Fruit fly (Drosophila melanogaster) whole organism, embryonic: Measurements from ENCODE around the gene CG11374.

Source experiments
- ATbp ChIP-seq: fragments of 200-800 bp; sonication (Bioruptor generic); optimal IDR thresholded peaks from 2 replicates; lab custom pipeline; 2017; ENCODE audit warnings: missing biosample characterization, mild to moderate bottlenecking, missing genetic modification characterization, missing genetic modification reagents
- Atf3 ChIP-seq: fragments of 200-800 bp; sonication (Bioruptor generic); optimal IDR thresholded peaks from 3 replicates; lab custom pipeline; 2016; ENCODE audit warnings: missing biosample characterization, missing genetic modification characterization
- BtbVII ChIP-seq: fragments of 200-800 bp; sonication (Bioruptor generic); optimal IDR thresholded peaks from 3 replicates; lab custom pipeline; 2017; ENCODE audit warnings: missing biosample characterization, mild to moderate bottlenecking, missing genetic modification characterization
- CG10147 ChIP-seq: fragments of 200-800 bp; sonication (Bioruptor generic); optimal IDR thresholded peaks from 2 replicates; lab custom pipeline; 2019; ENCODE audit warnings: missing biosample characterization, mild to moderate bottlenecking, missing genetic modification characterization, moderate library complexity
- CG10209 ChIP-seq: fragments of 200-800 bp; sonication (Bioruptor generic); optimal IDR thresholded peaks from 3 replicates; lab custom pipeline; 2017; ENCODE audit warnings: missing biosample characterization, mild to moderate bottlenecking, missing genetic modification characterization, missing genetic modification reagents
- CG11247 ChIP-seq: fragments of 200-800 bp; sonication (Bioruptor generic); IDR thresholded peaks from 2 replicates; pipeline ENCODE4 v1.3.6; 2022; ENCODE audit warnings: missing biosample characterization, missing genetic modification characterization
- CG11398 ChIP-seq: fragments of 200-800 bp; sonication (Bioruptor generic); optimal IDR thresholded peaks from 2 replicates; lab custom pipeline; 2016; ENCODE audit warnings: missing biosample characterization, missing genetic modification characterization
- CG12155 ChIP-seq: fragments of 200-800 bp; sonication (Bioruptor generic); optimal IDR thresholded peaks from 3 replicates; lab custom pipeline; 2016; ENCODE audit warnings: missing biosample characterization, missing genetic modification characterization
- CG15073 ChIP-seq: fragments of 200-800 bp; sonication (Bioruptor generic); optimal IDR thresholded peaks from 2 replicates; lab custom pipeline; 2016; ENCODE audit warnings: missing biosample characterization, missing genetic modification characterization
- CG1602 ChIP-seq: fragments of 200-800 bp; sonication (Bioruptor generic); optimal IDR thresholded peaks from 3 replicates; lab custom pipeline; 2016; ENCODE audit warnings: missing biosample characterization, missing genetic modification characterization
- CG16779 ChIP-seq: fragments of 200-800 bp; sonication (Bioruptor generic); IDR thresholded peaks from 2 replicates; pipeline ENCODE4 v1.3.6; 2022; ENCODE audit warnings: missing biosample characterization, missing genetic modification characterization
- CG17612 ChIP-seq: fragments of 200-800 bp; sonication (Bioruptor generic); IDR thresholded peaks from 2 replicates; pipeline ENCODE4 v1.3.6; 2022; ENCODE audit warnings: missing biosample characterization, missing genetic modification characterization
- CG18262 ChIP-seq: fragments of 200-800 bp; optimal IDR thresholded peaks from 3 replicates; lab custom pipeline; 2019; ENCODE audit warnings: missing biosample characterization, mild to moderate bottlenecking, missing genetic modification characterization, moderate library complexity
- CG2120 ChIP-seq: fragments of 200-800 bp; sonication (Bioruptor generic); optimal IDR thresholded peaks from 3 replicates; lab custom pipeline; 2016; ENCODE audit warnings: missing biosample characterization, missing genetic modification characterization
- CG31441 ChIP-seq: fragments of 200-800 bp; sonication (Bioruptor generic); IDR thresholded peaks from 2 replicates; pipeline ENCODE4 v1.3.6; 2022; ENCODE audit warnings: missing biosample characterization, missing genetic modification characterization
- Elba2 ChIP-seq: fragments of 200-800 bp; sonication (Bioruptor generic); optimal IDR thresholded peaks from 3 replicates; lab custom pipeline; 2016; ENCODE audit warnings: missing biosample characterization, missing genetic modification characterization
- Hr51 ChIP-seq, 2 experiments: fragments of 200-800 bp; sonication (Bioruptor generic); optimal IDR thresholded peaks; 2 replicates in 1 of 2; 3 replicates in 1 of 2; lab custom pipeline; 2016 to 2018; ENCODE audit warnings: missing biosample characterization in 2 of 2, missing genetic modification characterization in 2 of 2, mild to moderate bottlenecking in 1 of 2, moderate library complexity in 1 of 2
- Mad ChIP-seq: fragments of 200-800 bp; sonication (Bioruptor generic); optimal IDR thresholded peaks from 2 replicates; lab custom pipeline; 2016; ENCODE audit warnings: missing biosample characterization, missing genetic modification characterization
- Nf-YC ChIP-seq: fragments of 200-800 bp; optimal IDR thresholded peaks from 3 replicates; lab custom pipeline; 2019; ENCODE audit warnings: missing biosample characterization, mild to moderate bottlenecking, missing genetic modification characterization, moderate library complexity
- Pdp1 ChIP-seq, 2 experiments: fragments of 200-800 bp; sonication (Bioruptor generic); optimal IDR thresholded peaks; 3 replicates each; lab custom pipeline; 2016; ENCODE audit warnings: missing biosample characterization in 2 of 2, missing genetic modification characterization in 2 of 2, mild to moderate bottlenecking in 1 of 2, moderate library complexity in 1 of 2
- Six4 ChIP-seq: fragments of 200-800 bp; sonication (Bioruptor generic); optimal IDR thresholded peaks from 2 replicates; lab custom pipeline; 2016; ENCODE audit warnings: missing biosample characterization, missing genetic modification characterization
- Tbp ChIP-seq: fragments of >200 bp; optimal IDR thresholded peaks from 2 replicates; lab custom pipeline; 2018; ENCODE audit warnings: missing biosample characterization, missing genetic modification characterization
- Vsx1 ChIP-seq: fragments of 200-800 bp; sonication (Bioruptor generic); optimal IDR thresholded peaks from 2 replicates; lab custom pipeline; 2017; ENCODE audit warnings: missing biosample characterization, mild to moderate bottlenecking, missing genetic modification characterization, missing genetic modification reagents
- abd-A ChIP-seq: fragments of 200-800 bp; sonication (Bioruptor generic); optimal IDR thresholded peaks from 3 replicates; lab custom pipeline; 2019; ENCODE audit warnings: missing biosample characterization, mild to moderate bottlenecking, missing genetic modification characterization, moderate library complexity
- crc ChIP-seq: fragments of 200-800 bp; sonication (Bioruptor generic); optimal IDR thresholded peaks from 2 replicates; lab custom pipeline; 2016; ENCODE audit warnings: missing biosample characterization, missing genetic modification characterization
- danr ChIP-seq: fragments of 200-800 bp; sonication (Bioruptor generic); IDR thresholded peaks from 2 replicates; pipeline ENCODE4 v1.3.6; 2022; ENCODE audit warnings: missing biosample characterization, missing genetic modification characterization
- emc ChIP-seq: fragments of 200-800 bp; sonication (Bioruptor generic); optimal IDR thresholded peaks from 2 replicates; lab custom pipeline; 2016; ENCODE audit warnings: missing biosample characterization, missing genetic modification characterization
- ewg ChIP-seq: fragments of 200-800 bp; sonication (Bioruptor generic); optimal IDR thresholded peaks from 3 replicates; lab custom pipeline; 2017; ENCODE audit warnings: mild to moderate bottlenecking, missing biosample characterization, missing genetic modification reagents, missing genetic modification characterization
- fd3F ChIP-seq: fragments of 200-800 bp; sonication (Bioruptor generic); optimal IDR thresholded peaks from 2 replicates; lab custom pipeline; 2018; ENCODE audit warnings: missing biosample characterization, mild to moderate bottlenecking, missing genetic modification characterization, moderate library complexity
- gsb-n ChIP-seq: fragments of 200-800 bp; sonication (Bioruptor generic); optimal IDR thresholded peaks from 3 replicates; lab custom pipeline; 2018; ENCODE audit warnings: missing biosample characterization, mild to moderate bottlenecking, missing genetic modification characterization
- ham ChIP-seq: fragments of 200-800 bp; sonication (Bioruptor generic); IDR thresholded peaks from 2 replicates; pipeline ENCODE4 v1.3.6; 2022; ENCODE audit warnings: missing biosample characterization, missing genetic modification characterization
- her ChIP-seq: fragments of 200-800 bp; sonication (Bioruptor generic); optimal IDR thresholded peaks from 2 replicates; lab custom pipeline; 2016; ENCODE audit warnings: missing biosample characterization, missing genetic modification characterization
- hkb ChIP-seq, 2 experiments: fragments of 200-800 bp in 1 of 2; fragments of >200 bp in 1 of 2; sonication (Bioruptor generic) in 1 of 2; IDR thresholded peaks in 1 of 2; optimal IDR thresholded peaks in 1 of 2; 2 replicates each; pipeline versions ENCODE4 v1.3.6 to Lab custom; 2017 to 2022; ENCODE audit warnings: missing biosample characterization in 1 of 2, missing genetic modification characterization in 1 of 2
- jigr1 ChIP-seq: fragments of 200-800 bp; sonication (Bioruptor generic); IDR thresholded peaks from 3 replicates; pipeline ENCODE4 v1.3.6; 2022; ENCODE audit warnings: missing biosample characterization, missing genetic modification characterization
- kah ChIP-seq: fragments of 200-800 bp; sonication (Bioruptor generic); optimal IDR thresholded peaks from 2 replicates; lab custom pipeline; 2018; ENCODE audit warnings: missing biosample characterization, mild to moderate bottlenecking, missing genetic modification characterization
- knrl ChIP-seq: fragments of 200-800 bp; sonication (Bioruptor generic); IDR thresholded peaks from 3 replicates; pipeline ENCODE4 v1.3.6; 2022; ENCODE audit warnings: missing biosample characterization, missing genetic modification characterization; ENCODE audit not compliant: partially characterized antibody
- maf-S ChIP-seq: fragments of 200-800 bp; sonication (Bioruptor generic); optimal IDR thresholded peaks from 2 replicates; lab custom pipeline; 2016; ENCODE audit warnings: missing biosample characterization, missing genetic modification characterization
- mam ChIP-seq: fragments of 200-800 bp; sonication (Bioruptor generic); optimal IDR thresholded peaks from 3 replicates; lab custom pipeline; 2016; ENCODE audit warnings: missing biosample characterization, missing genetic modification characterization
- nom ChIP-seq: fragments of 200-800 bp; sonication (Bioruptor generic); optimal IDR thresholded peaks from 2 replicates; lab custom pipeline; 2017; ENCODE audit warnings: missing biosample characterization, missing genetic modification characterization, mild to moderate bottlenecking, moderate library complexity, missing genetic modification reagents
- oc ChIP-seq: fragments of 200-800 bp; sonication (Bioruptor generic); optimal IDR thresholded peaks from 2 replicates; lab custom pipeline; 2018; ENCODE audit warnings: missing biosample characterization, mild to moderate bottlenecking, missing genetic modification characterization, moderate library complexity
- p53 ChIP-seq: fragments of 200-800 bp; sonication (Bioruptor generic); optimal IDR thresholded peaks from 2 replicates; lab custom pipeline; 2016; ENCODE audit warnings: missing biosample characterization, missing genetic modification characterization
- phol ChIP-seq: fragments of 200-800 bp; sonication (Bioruptor generic); optimal IDR thresholded peaks from 3 replicates; lab custom pipeline; 2018; ENCODE audit warnings: missing biosample characterization, mild to moderate bottlenecking, missing genetic modification characterization, moderate library complexity
- ranshi ChIP-seq: fragments of 200-800 bp; sonication (Bioruptor generic); IDR thresholded peaks from 2 replicates; pipeline ENCODE4 v1.3.6; 2022; ENCODE audit warnings: missing biosample characterization, missing genetic modification characterization
- sd ChIP-seq: fragments of 200-800 bp; sonication (Bioruptor generic); optimal IDR thresholded peaks from 3 replicates; lab custom pipeline; 2018; ENCODE audit warnings: missing biosample characterization, mild to moderate bottlenecking, missing genetic modification characterization, moderate library complexity
- sr ChIP-seq: fragments of 200-800 bp; sonication (Bioruptor generic); IDR thresholded peaks from 3 replicates; pipeline ENCODE4 v1.3.6; 2022; ENCODE audit warnings: missing biosample characterization, missing genetic modification characterization
- sug ChIP-seq: fragments of 200-800 bp; optimal IDR thresholded peaks from 2 replicates; lab custom pipeline; 2019; ENCODE audit warnings: missing biosample characterization, mild to moderate bottlenecking, missing genetic modification characterization, moderate library complexity
- tup ChIP-seq: fragments of 200-800 bp; sonication (Bioruptor generic); optimal IDR thresholded peaks from 2 replicates; lab custom pipeline; 2016; ENCODE audit warnings: missing biosample characterization, mild to moderate bottlenecking, missing genetic modification characterization, moderate library complexity
- usp ChIP-seq: fragments of >200 bp; optimal IDR thresholded peaks from 2 replicates; lab custom pipeline; 2017; ENCODE audit warnings: missing biosample characterization, missing genetic modification characterization
- vfl ChIP-seq: fragments of 200-800 bp; sonication (Bioruptor generic); optimal IDR thresholded peaks from 2 replicates; lab custom pipeline; 2016; ENCODE audit warnings: missing biosample characterization, missing genetic modification characterization
- wdn ChIP-seq: fragments of 200-800 bp; sonication (Bioruptor generic); IDR thresholded peaks from 2 replicates; pipeline ENCODE4 v1.3.6; 2022; ENCODE audit warnings: missing biosample characterization, missing genetic modification characterization

CG11374 gene

dm6 chr2L:72752-73435 lies 3.3 kb upstream of the CG11374 start:
- TF ChIP-seq wdn (GFP tag; lab: Robert Waterston, UW) (no peak), emc (GFP tag; lab: Kevin White, UChicago) (no peak), Pdp1 (GFP tag; optimal IDR thresholded peaks at IDR 0.05; lab: Kevin White, UChicago) (peak; percentile 30 to 52), ewg (GFP tag; lab: Kevin White, UChicago) (peak; percentile 69), Mad (GFP tag; lab: Kevin White, UChicago) (peak; percentile 18), usp (GFP tag; lab: Kevin White, UChicago) (no peak), CG11247 (GFP tag; lab: Robert Waterston, UW) (peak; percentile 76), CG12155 (peak; percentile 95), BtbVII (GFP tag; lab: Kevin White, UChicago) (peak; percentile 4), ham (GFP tag; lab: Robert Waterston, UW) (no peak), knrl (no peak; the same call in 1 of the 3 replicates), CG10209 (GFP tag; lab: Kevin White, UChicago) (peak; percentile 31), gsb-n (tag; lab: Kevin White, UChicago) (no peak), tup (no peak), mam (GFP tag; lab: Kevin White, UChicago) (peak; percentile 25), CG15073 (GFP tag; lab: Kevin White, UChicago) (peak; percentile 99), sug (tag; lab: Kevin White, UChicago) (peak; percentile 46), hkb (optimal IDR thresholded peaks at IDR 0.05; lab: Kevin White, UChicago) (no peak), hkb (GFP tag; IDR thresholded peaks at IDR 0.05; lab: Robert Waterston, UW) (no peak), nom (no peak), danr (GFP tag; lab: Robert Waterston, UW) (no peak), CG18262 (tag; lab: Kevin White, UChicago) (no peak), Nf-YC (no peak), ranshi (0 out of 2 replicates have a peak, but pooled peaks have one; percentile 44), jigr1 (GFP tag; lab: Robert Waterston, UW) (no peak), her (GFP tag; lab: Kevin White, UChicago) (peak; percentile 38), abd-A (tag; lab: Kevin White, UChicago) (peak; percentile 99), sd (peak; percentile 49), ATbp (GFP tag; lab: Kevin White, UChicago) (no peak), CG1602 (GFP tag; lab: Kevin White, UChicago) (no peak), crc (no peak), kah (GFP tag; lab: Kevin White, UChicago) (no peak), CG16779 (GFP tag; lab: Robert Waterston, UW) (no peak), maf-S (GFP tag; lab: Kevin White, UChicago) (peak; percentile 10), Six4 (GFP tag; lab: Kevin White, UChicago) (no peak), Hr51 (GFP tag; optimal IDR thresholded peaks at IDR 0.05; lab: Kevin White, UChicago) (peak in 1 of 2 experiments; percentile 6), CG11398 (GFP tag; lab: Kevin White, UChicago) (no peak), CG31441 (GFP tag; lab: Robert Waterston, UW) (no peak), Atf3 (GFP tag; lab: Kevin White, UChicago) (no peak), Elba2 (no peak), Tbp (no peak), phol (tag; lab: Kevin White, UChicago) (peak; percentile 9), CG2120 (GFP tag; lab: Kevin White, UChicago) (peak; percentile 44), p53 (GFP tag; lab: Kevin White, UChicago) (peak; percentile 54), vfl (GFP tag; lab: Kevin White, UChicago) (no peak), Vsx1 (no peak), CG17612 (GFP tag; lab: Robert Waterston, UW) (no peak), sr (GFP tag; lab: Robert Waterston, UW) (no peak; the same call in 2 of the 3 replicates), fd3F (GFP tag; lab: Kevin White, UChicago) (no peak), CG10147 (peak; percentile 8), oc (tag; lab: Kevin White, UChicago) (no peak)
